Fruit fly (Drosophila melanogaster) whole organism, embryonic: Measurements from ENCODE around the gene CG32985.

ENCODE experiments used
- Atf6 ChIP-seq: fragments of 200-800 bp; sonication (Bioruptor generic); IDR thresholded peaks from 2 replicates; pipeline ENCODE4 v1.3.6; 2022; ENCODE audit warnings: missing biosample characterization, missing genetic modification characterization
- B-H2 ChIP-seq: fragments of 200-800 bp; sonication (Bioruptor generic); optimal IDR thresholded peaks from 2 replicates; lab custom pipeline; 2018; ENCODE audit warnings: missing biosample characterization, mild to moderate bottlenecking, missing genetic modification characterization
- CG10274 ChIP-seq: fragments of 200-800 bp; sonication (Bioruptor generic); optimal IDR thresholded peaks from 3 replicates; lab custom pipeline; 2017; ENCODE audit warnings: missing biosample characterization, mild to moderate bottlenecking, missing genetic modification characterization
- CG10366 ChIP-seq: fragments of 200-800 bp; sonication (Bioruptor generic); IDR thresholded peaks from 2 replicates; pipeline ENCODE4 v1.3.6; 2022; ENCODE audit warnings: missing biosample characterization, missing genetic modification characterization
- CG13296 ChIP-seq: fragments of 200-800 bp; sonication (Bioruptor generic); optimal IDR thresholded peaks from 3 replicates; lab custom pipeline; 2018; ENCODE audit warnings: missing biosample characterization, mild to moderate bottlenecking, missing genetic modification characterization
- CG14860 ChIP-seq: fragments of 200-800 bp; sonication (Bioruptor generic); IDR thresholded peaks from 3 replicates; pipeline ENCODE4 v1.3.6; 2022; ENCODE audit warnings: missing biosample characterization, missing genetic modification characterization; ENCODE audit not compliant: partially characterized antibody
- CG1529 ChIP-seq: fragments of 200-800 bp; sonication (Bioruptor generic); optimal IDR thresholded peaks from 3 replicates; lab custom pipeline; 2018; ENCODE audit warnings: missing biosample characterization, missing genetic modification characterization
- CG15601 ChIP-seq: fragments of 200-800 bp; sonication (Bioruptor generic); optimal IDR thresholded peaks from 3 replicates; lab custom pipeline; 2019; ENCODE audit warnings: missing biosample characterization, mild to moderate bottlenecking, missing genetic modification characterization, moderate library complexity
- CG17612 ChIP-seq: fragments of 200-800 bp; sonication (Bioruptor generic); IDR thresholded peaks from 2 replicates; pipeline ENCODE4 v1.3.6; 2022; ENCODE audit warnings: missing biosample characterization, missing genetic modification characterization
- CG2199 ChIP-seq: fragments of 200-800 bp; sonication (Bioruptor generic); IDR thresholded peaks from 3 replicates; pipeline ENCODE4 v1.3.6; 2022; ENCODE audit warnings: missing biosample characterization, missing genetic modification characterization
- CG2875 ChIP-seq: fragments of 200-800 bp; sonication (Bioruptor generic); optimal IDR thresholded peaks from 2 replicates; lab custom pipeline; 2017; ENCODE audit warnings: missing biosample characterization, mild to moderate bottlenecking, missing genetic modification characterization, missing genetic modification reagents
- CG30431 ChIP-seq: fragments of 200-800 bp; sonication (Bioruptor generic); optimal IDR thresholded peaks from 2 replicates; lab custom pipeline; 2017; ENCODE audit warnings: missing biosample characterization, missing genetic modification characterization
- CG34422 ChIP-seq: fragments of 200-800 bp; sonication (Bioruptor generic); IDR thresholded peaks from 3 replicates; pipeline ENCODE4 v1.3.6; 2022; ENCODE audit warnings: missing biosample characterization, missing genetic modification characterization
- CG4360 ChIP-seq: fragments of 200-800 bp; sonication (Bioruptor generic); IDR thresholded peaks from 2 replicates; pipeline ENCODE4 v1.3.6; 2022; ENCODE audit warnings: missing biosample characterization, missing genetic modification characterization
- CG4424 ChIP-seq: fragments of 200-800 bp; sonication (Bioruptor generic); optimal IDR thresholded peaks from 3 replicates; lab custom pipeline; 2016; ENCODE audit warnings: missing biosample characterization, missing genetic modification characterization
- CG8290 ChIP-seq, 3 experiments: fragments of 200-800 bp; sonication (Bioruptor generic); optimal IDR thresholded peaks; 2 replicates each; lab custom pipeline; 2016 to 2019; ENCODE audit warnings: missing biosample characterization in 3 of 3, missing genetic modification characterization in 3 of 3, mild to moderate bottlenecking in 2 of 3, moderate library complexity in 1 of 3
- CrebB ChIP-seq: fragments of 200-800 bp; sonication (Bioruptor generic); optimal IDR thresholded peaks from 3 replicates; lab custom pipeline; 2018; ENCODE audit warnings: missing biosample characterization, mild to moderate bottlenecking, missing genetic modification characterization
- Dbx ChIP-seq: fragments of 200-800 bp; sonication (Bioruptor generic); IDR thresholded peaks from 3 replicates; pipeline ENCODE4 v1.3.6; 2022; ENCODE audit warnings: missing biosample characterization, missing genetic modification characterization
- Deaf1 ChIP-seq: fragments of 200-800 bp; optimal IDR thresholded peaks from 3 replicates; lab custom pipeline; 2019; ENCODE audit warnings: missing biosample characterization, mild to moderate bottlenecking, missing genetic modification characterization, moderate library complexity
- Dek ChIP-seq: fragments of 200-800 bp; sonication (Bioruptor generic); optimal IDR thresholded peaks from 3 replicates; lab custom pipeline; 2019; ENCODE audit warnings: missing biosample characterization, mild to moderate bottlenecking, missing genetic modification characterization, moderate library complexity
- Ets65A ChIP-seq: fragments of 200-800 bp; sonication (Bioruptor generic); peaks from one replicate; lab custom pipeline; 2016; ENCODE audit warnings: missing biosample characterization, missing genetic modification characterization
- H15 ChIP-seq: fragments of 200-800 bp; sonication (Bioruptor generic); IDR thresholded peaks from 3 replicates; pipeline ENCODE4 v1.3.6; 2022; ENCODE audit warnings: missing biosample characterization, missing genetic modification characterization
- Hr78 ChIP-seq, 2 experiments: fragments of 200-800 bp in 1 of 2; fragments of >200 bp in 1 of 2; sonication (Bioruptor generic) in 1 of 2; optimal IDR thresholded peaks; 2 replicates each; lab custom pipeline; 2017 to 2019; ENCODE audit warnings: missing biosample characterization in 2 of 2, missing genetic modification characterization in 2 of 2, mild to moderate bottlenecking in 1 of 2, moderate library complexity in 1 of 2
- Med ChIP-seq: fragments of 200-800 bp; sonication (Bioruptor generic); peaks from one replicate; lab custom pipeline; 2016; ENCODE audit warnings: missing biosample characterization, missing genetic modification characterization, mild to moderate bottlenecking, inconsistent platforms, moderate library complexity
- NC2α ChIP-seq: fragments of 200-800 bp; sonication (Bioruptor generic); optimal IDR thresholded peaks from 2 replicates; lab custom pipeline; 2016; ENCODE audit warnings: missing biosample characterization, missing genetic modification characterization
- Nf-YC ChIP-seq: fragments of 200-800 bp; optimal IDR thresholded peaks from 3 replicates; lab custom pipeline; 2019; ENCODE audit warnings: missing biosample characterization, mild to moderate bottlenecking, missing genetic modification characterization, moderate library complexity
- Oaz ChIP-seq: fragments of 200-800 bp; sonication (Bioruptor generic); IDR thresholded peaks from 2 replicates; pipeline ENCODE4 v1.3.6; 2022; ENCODE audit warnings: missing biosample characterization, missing genetic modification characterization
- Rfx ChIP-seq: fragments of 200-800 bp; sonication (Bioruptor generic); IDR thresholded peaks from 2 replicates; pipeline ENCODE4 v1.3.6; 2022; ENCODE audit warnings: missing biosample characterization, missing genetic modification characterization
- Sin3A ChIP-seq: fragments of >200 bp; optimal IDR thresholded peaks from 2 replicates; lab custom pipeline; 2018
- ap ChIP-seq: fragments of 200-800 bp; sonication (Bioruptor generic); IDR thresholded peaks from 2 replicates; pipeline ENCODE4 v1.3.6; 2022; ENCODE audit warnings: missing biosample characterization, missing genetic modification characterization
- bab2 ChIP-seq: fragments of 200-800 bp; sonication (Bioruptor generic); optimal IDR thresholded peaks from 2 replicates; lab custom pipeline; 2016; ENCODE audit warnings: missing biosample characterization, missing genetic modification characterization
- br ChIP-seq: fragments of >200 bp; optimal IDR thresholded peaks from 2 replicates; lab custom pipeline; 2017
- cas ChIP-seq: fragments of 200-800 bp; sonication (Bioruptor generic); IDR thresholded peaks from 2 replicates; pipeline ENCODE4 v1.3.6; 2022; ENCODE audit warnings: missing biosample characterization, missing genetic modification characterization
- dpn ChIP-seq, 2 experiments: fragments of 200-800 bp; sonication (Bioruptor generic); optimal IDR thresholded peaks; 3 replicates each; lab custom pipeline; 2016; ENCODE audit warnings: missing biosample characterization in 2 of 2, missing genetic modification characterization in 2 of 2
- dysf ChIP-seq: fragments of 200-800 bp; sonication (Bioruptor generic); IDR thresholded peaks from 3 replicates; pipeline ENCODE4 v1.3.6; 2022; ENCODE audit warnings: missing biosample characterization, missing genetic modification characterization
- oc ChIP-seq: fragments of 200-800 bp; sonication (Bioruptor generic); optimal IDR thresholded peaks from 2 replicates; lab custom pipeline; 2018; ENCODE audit warnings: missing biosample characterization, mild to moderate bottlenecking, missing genetic modification characterization, moderate library complexity
- pb ChIP-seq: fragments of 200-800 bp; sonication (Bioruptor generic); optimal IDR thresholded peaks from 3 replicates; lab custom pipeline; 2016; ENCODE audit warnings: missing biosample characterization, missing genetic modification characterization
- pho ChIP-seq: fragments of 200-800 bp; sonication (Bioruptor generic); optimal IDR thresholded peaks from 2 replicates; lab custom pipeline; 2016; ENCODE audit warnings: missing biosample characterization, missing genetic modification characterization
- pros ChIP-seq: fragments of 200-800 bp; sonication (Bioruptor generic); optimal IDR thresholded peaks from 3 replicates; lab custom pipeline; 2019; ENCODE audit warnings: missing biosample characterization, mild to moderate bottlenecking, missing genetic modification characterization, moderate library complexity
- psq ChIP-seq: fragments of 200-800 bp; sonication (Bioruptor generic); optimal IDR thresholded peaks from 2 replicates; lab custom pipeline; 2017; ENCODE audit warnings: missing biosample characterization, missing genetic modification characterization
- ro ChIP-seq: fragments of 200-800 bp; sonication (Bioruptor generic); IDR thresholded peaks from 2 replicates; pipeline ENCODE4 v1.3.6; 2022; ENCODE audit warnings: missing biosample characterization, missing genetic modification characterization
- row ChIP-seq: fragments of 200-800 bp; sonication (Bioruptor generic); IDR thresholded peaks from 3 replicates; pipeline ENCODE4 v1.3.6; 2022; ENCODE audit warnings: missing biosample characterization, missing genetic modification characterization
- sug ChIP-seq: fragments of 200-800 bp; optimal IDR thresholded peaks from 2 replicates; lab custom pipeline; 2019; ENCODE audit warnings: missing biosample characterization, mild to moderate bottlenecking, missing genetic modification characterization, moderate library complexity
- tna ChIP-seq: fragments of 200-800 bp; sonication (Bioruptor generic); IDR thresholded peaks from 2 replicates; pipeline ENCODE4 v1.3.6; 2022; ENCODE audit warnings: missing biosample characterization, missing genetic modification characterization; ENCODE audit not compliant: partially characterized antibody
- twi ChIP-seq: fragments of 200-800 bp; optimal IDR thresholded peaks from 2 replicates; lab custom pipeline; 2019; ENCODE audit warnings: missing biosample characterization, mild to moderate bottlenecking, missing genetic modification characterization, moderate library complexity
- vvl ChIP-seq: fragments of 200-800 bp; sonication (Bioruptor generic); IDR thresholded peaks from 2 replicates; pipeline ENCODE4 v1.3.6; 2022; ENCODE audit warnings: missing biosample characterization, missing genetic modification characterization

Gene CG32985

DNA sequence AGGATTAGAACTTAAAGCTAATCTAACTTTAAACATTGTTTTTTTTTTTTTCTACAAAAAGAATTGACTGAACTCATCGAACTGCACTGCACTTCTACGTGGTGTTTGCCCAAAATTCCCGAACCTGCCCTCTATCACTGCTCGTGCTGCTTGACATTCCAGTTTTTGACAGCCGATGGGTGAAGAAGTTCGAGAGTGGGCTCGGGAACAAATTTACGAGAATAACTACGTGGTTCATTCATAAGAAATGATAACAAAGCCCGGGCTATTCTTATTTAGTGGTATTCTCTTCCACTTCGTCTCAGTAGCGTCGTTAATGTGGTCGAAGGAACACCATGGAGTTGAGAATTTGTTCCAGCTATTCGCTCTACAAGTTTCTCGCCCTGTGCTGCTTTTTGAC lies 4.9 kb downstream of the CG32985 start, which contains the start of gene CG18088:
Gene CG18088 (plus strand): TSS at position 301 of the 400 bp plus-strand sequence.
- TF ChIP-seq twi (tag; lab: Kevin White, UChicago) (no peak), Deaf1 (tag; lab: Kevin White, UChicago) (peak; percentile 45), CG14860 (GFP tag; lab: Robert Waterston, UW) (no peak)

DNA sequence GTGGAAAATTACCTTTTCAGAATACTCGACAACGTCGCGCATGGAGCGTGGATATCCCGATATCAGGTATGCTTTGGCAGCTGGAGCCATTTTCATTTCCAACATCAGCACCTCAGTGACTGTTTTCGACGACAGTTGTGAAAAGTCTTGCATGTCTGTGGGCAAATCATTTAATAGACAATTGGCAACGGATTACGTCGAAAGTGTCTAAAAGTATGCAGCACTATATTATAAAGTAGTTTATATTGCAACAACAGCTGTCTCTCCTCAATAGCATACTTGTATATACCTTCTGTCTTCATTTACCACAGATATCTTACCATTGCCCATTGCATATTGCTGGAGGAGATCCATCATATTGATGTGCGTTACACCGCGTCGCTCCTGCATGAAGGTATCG lies 10.6 kb downstream of the CG32985 start:
- TF ChIP-seq oc (tag; lab: Kevin White, UChicago) (no peak), pb (GFP tag; lab: Kevin White, UChicago) (no peak), CrebB (tag; lab: Kevin White, UChicago) (no peak), dysf (no peak), NC2α (GFP tag; lab: Kevin White, UChicago) (no peak), pho (GFP tag; lab: Kevin White, UChicago) (no peak), CG17612 (GFP tag; lab: Robert Waterston, UW) (peak; percentile 100), pros (GFP tag; lab: Kevin White, UChicago) (no peak), Nf-YC (no peak), ro (GFP tag; lab: Robert Waterston, UW) (no peak), vvl (GFP tag; lab: Robert Waterston, UW) (no peak), Dek (tag; lab: Kevin White, UChicago) (no peak), CG8290 (GFP tag; optimal IDR thresholded peaks at IDR 0.05; lab: Kevin White, UChicago) (peak; percentile 70), CG8290 (tag; optimal IDR thresholded peaks at IDR 0.05; lab: Kevin White, UChicago) (peak in 1 of 2 experiments; percentile 38), ap (GFP tag; lab: Robert Waterston, UW) (no peak), psq (GFP tag; lab: Kevin White, UChicago) (no peak), B-H2 (GFP tag; lab: Kevin White, UChicago) (no peak), bab2 (GFP tag; lab: Kevin White, UChicago) (no peak)

- peak; percentile 2 for TF ChIP-seq sug (tag; lab: Kevin White, UChicago)
- TF ChIP-seq CG15601 (tag; lab: Kevin White, UChicago), result peak; percentile 5
- no peak for TF ChIP-seq br
- TF ChIP-seq CG4360, result no peak
- TF ChIP-seq CG2199 (GFP tag; lab: Robert Waterston, UW), result peak; percentile 93
Observed at dm6 chr2L:8974506-8974905, 12.2 kb downstream of the CG32985 start.

DNA sequence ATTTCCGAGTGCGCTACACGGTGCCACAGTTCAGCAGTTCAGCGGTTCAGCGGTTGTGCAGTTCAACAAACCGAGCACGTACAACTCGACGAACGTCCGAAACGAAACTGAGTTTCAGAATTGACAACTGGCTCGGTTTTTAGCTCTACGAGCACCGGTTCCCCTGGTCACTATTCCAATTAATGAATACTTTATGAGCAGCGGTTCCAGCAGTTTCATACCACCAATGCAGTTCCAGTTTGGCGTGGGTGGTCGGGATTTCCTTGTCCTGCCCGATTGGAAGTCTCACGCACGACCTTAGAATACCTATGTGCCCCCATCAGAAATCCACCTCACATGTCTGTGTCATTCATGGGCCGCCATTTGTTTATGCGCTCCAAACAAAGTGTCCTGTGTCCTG lies 13.0 kb downstream of the CG32985 start, which contains the start of gene CG9541:
Gene CG9541 (minus strand): TSS at position 101 of the 400 bp plus-strand sequence.
- TF ChIP-seq Oaz (GFP tag; lab: Robert Waterston, UW), result no peak
- no peak for TF ChIP-seq Dbx (GFP tag; lab: Robert Waterston, UW)
- TF ChIP-seq Rfx (GFP tag; lab: Robert Waterston, UW), result no peak
- peak; percentile 76 for TF ChIP-seq Ets65A (GFP tag; lab: Kevin White, UChicago)
- no peak for TF ChIP-seq Atf6 (GFP tag; lab: Robert Waterston, UW)
- no peak for TF ChIP-seq CG10274 (GFP tag; lab: Kevin White, UChicago)
- TF ChIP-seq CG1529 (GFP tag; lab: Kevin White, UChicago), result no peak
- TF ChIP-seq tna (GFP tag; lab: Robert Waterston, UW), result 0 out of 2 replicates have a peak, but pooled peaks have one; percentile 19
- no peak for TF ChIP-seq H15 (GFP tag; lab: Robert Waterston, UW)
- TF ChIP-seq pb (GFP tag; lab: Kevin White, UChicago), result no peak
- peak in 1 of 2 experiments; percentile 8 for TF ChIP-seq Hr78 (GFP tag; optimal IDR thresholded peaks at IDR 0.05; lab: Kevin White, UChicago)
- no peak for TF ChIP-seq row (GFP tag; lab: Robert Waterston, UW)
- peak; percentile 5; the same call in 1 of the 3 replicates for TF ChIP-seq dysf
- TF ChIP-seq CG10366 (GFP tag; lab: Robert Waterston, UW), result no peak
- TF ChIP-seq CG34422, result no peak
- no peak for TF ChIP-seq Sin3A (lab: Kevin White, UChicago)
- no peak for TF ChIP-seq CG2875 (GFP tag; lab: Kevin White, UChicago)
- TF ChIP-seq CG13296, result no peak
- TF ChIP-seq dpn (GFP tag; optimal IDR thresholded peaks at IDR 0.05; lab: Kevin White, UChicago), result no peak
- TF ChIP-seq Med (GFP tag; lab: Kevin White, UChicago), result peak; percentile 7
- no peak for TF ChIP-seq CG4424 (GFP tag; lab: Kevin White, UChicago)
- TF ChIP-seq CG30431 (GFP tag; lab: Kevin White, UChicago), result no peak
- no peak for TF ChIP-seq cas (GFP tag; lab: Robert Waterston, UW)
